Worm (Caenorhabditis elegans) whole organism, L3 larva: ENCODE measurements around the gene col-174.

ENCODE experiments used
- daf-12 ChIP-seq: fragments of 150-350 bp; optimal IDR thresholded peaks from 2 replicates; lab custom pipeline; 2014; ENCODE audit warnings: missing biosample characterization, missing genetic modification reagents, missing genetic modification characterization
- elt-1 ChIP-seq: fragments of 150-350 bp; optimal IDR thresholded peaks from 2 replicates; lab custom pipeline; 2014; ENCODE audit warnings: missing biosample characterization, missing genetic modification characterization
- fos-1 ChIP-seq: fragments of 150-350 bp; optimal IDR thresholded peaks from 2 replicates; lab custom pipeline; 2014; ENCODE audit warnings: missing biosample characterization, missing genetic modification characterization
- lsy-12 ChIP-seq: sonication (generic microtip); optimal IDR thresholded peaks from 2 replicates; lab custom pipeline; 2016; ENCODE audit warnings: mild to moderate bottlenecking, missing genetic modification characterization, missing compliant biosample characterization
- nhr-77 ChIP-seq: fragments of 150-350 bp; optimal IDR thresholded peaks from 2 replicates; lab custom pipeline; 2014; ENCODE audit warnings: missing biosample characterization, missing genetic modification characterization

DNA sequence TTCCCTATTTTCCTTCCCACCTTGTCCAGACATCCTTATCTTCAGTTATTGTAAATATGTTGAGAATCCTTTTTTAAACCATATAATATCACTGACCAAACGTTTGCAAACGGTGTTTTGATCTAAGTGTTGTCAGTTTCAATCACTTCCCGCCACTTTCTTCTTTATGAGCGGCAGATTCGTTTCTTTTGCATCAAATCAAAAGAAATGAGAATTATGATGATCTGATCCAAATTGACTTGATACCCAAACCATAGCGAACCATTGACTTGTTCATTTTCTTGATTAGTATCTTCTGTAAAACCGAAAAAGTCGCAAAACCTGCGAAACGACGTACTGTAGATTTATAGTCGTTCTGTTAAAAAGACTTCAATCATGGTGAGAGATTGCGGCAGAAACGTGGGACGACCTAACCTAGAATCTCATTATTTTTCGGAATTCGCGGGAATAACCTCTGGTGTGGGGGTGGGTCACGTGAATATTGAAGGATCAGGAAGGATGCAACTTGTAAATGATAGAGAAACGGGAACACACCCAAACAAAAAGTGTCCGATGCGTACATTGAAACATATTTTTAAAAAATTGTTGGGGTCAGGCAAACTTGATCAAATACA lies 47.4 kb downstream of the col-174 start:
- TF ChIP-seq elt-1 (no peak), fos-1 (tag; lab: Kevin White, UChicago) (no peak), lsy-12 (tag; lab: Kevin White, UChicago) (no peak), nhr-77 (tag; lab: Kevin White, UChicago) (no peak), daf-12 (tag; lab: Kevin White, UChicago) (no peak)
